Fruit fly (Drosophila melanogaster) whole organism, adult: ENCODE results near the gene CG7120.
A peak's percentile ranks its signal among the peaks of the same experiment; 100 is the strongest.

ENCODE experiments used
- CG11617 ChIP-seq: fragments of 200-800 bp; sonication (Bioruptor generic); optimal IDR thresholded peaks from 2 replicates; lab custom pipeline; 2017; ENCODE audit warnings: mild to moderate bottlenecking, missing biosample characterization, missing genetic modification reagents, missing genetic modification characterization
- CG12768 ChIP-seq: fragments of 200-800 bp; sonication (Bioruptor generic); optimal IDR thresholded peaks from 2 replicates; lab custom pipeline; 2017; ENCODE audit warnings: missing biosample characterization, missing genetic modification characterization, mild to moderate bottlenecking, moderate library complexity, missing genetic modification reagents
- CG14711 ChIP-seq: fragments of 200-800 bp; sonication (Bioruptor generic); optimal IDR thresholded peaks from 2 replicates; lab custom pipeline; 2018; ENCODE audit warnings: missing biosample characterization, mild to moderate bottlenecking, missing genetic modification characterization, moderate library complexity
- CG1620 ChIP-seq: fragments of 200-800 bp; sonication (Bioruptor generic); optimal IDR thresholded peaks from 2 replicates; lab custom pipeline; 2016; ENCODE audit warnings: missing biosample characterization, missing genetic modification characterization
- CG33017 ChIP-seq: fragments of 200-800 bp; sonication (Bioruptor generic); optimal IDR thresholded peaks from 2 replicates; lab custom pipeline; 2018; ENCODE audit warnings: missing biosample characterization, mild to moderate bottlenecking, missing genetic modification characterization, moderate library complexity
- CG5204 ChIP-seq: fragments of 200-800 bp; sonication (Bioruptor generic); optimal IDR thresholded peaks from 2 replicates; lab custom pipeline; 2016; ENCODE audit warnings: missing biosample characterization, missing genetic modification characterization
- CG7045 ChIP-seq: fragments of 200-800 bp; sonication (Bioruptor generic); optimal IDR thresholded peaks from 2 replicates; lab custom pipeline; 2017; ENCODE audit warnings: missing biosample characterization, mild to moderate bottlenecking, missing genetic modification characterization
- CG7101 ChIP-seq: fragments of 200-800 bp; sonication (Bioruptor generic); optimal IDR thresholded peaks from 2 replicates; lab custom pipeline; 2018; ENCODE audit warnings: missing biosample characterization, mild to moderate bottlenecking, missing genetic modification characterization, moderate library complexity
- Clk ChIP-seq: fragments of 200-800 bp; sonication (Bioruptor generic); optimal IDR thresholded peaks from 2 replicates; lab custom pipeline; 2017; ENCODE audit warnings: missing biosample characterization, missing genetic modification characterization
- Crg-1 ChIP-seq: fragments of 200-800 bp; sonication (Bioruptor generic); optimal IDR thresholded peaks from 2 replicates; lab custom pipeline; 2016; ENCODE audit warnings: missing biosample characterization, missing genetic modification characterization
- Hr96 ChIP-seq: fragments of 200-800 bp; sonication (Bioruptor generic); optimal IDR thresholded peaks from 2 replicates; lab custom pipeline; 2016; ENCODE audit warnings: missing biosample characterization, missing genetic modification characterization
- Mnt ChIP-seq: fragments of 200-800 bp; sonication (Bioruptor generic); optimal IDR thresholded peaks from 2 replicates; lab custom pipeline; 2016; ENCODE audit warnings: missing biosample characterization, mild to moderate bottlenecking, missing genetic modification characterization
- bab1 ChIP-seq: fragments of 200-800 bp; sonication (Bioruptor generic); optimal IDR thresholded peaks from 3 replicates; lab custom pipeline; 2019; ENCODE audit warnings: missing biosample characterization, mild to moderate bottlenecking, missing genetic modification characterization, moderate library complexity
- cic ChIP-seq: fragments of 200-800 bp; sonication (Bioruptor generic); optimal IDR thresholded peaks from 2 replicates; lab custom pipeline; 2017; ENCODE audit warnings: missing biosample characterization, mild to moderate bottlenecking, missing genetic modification characterization, moderate library complexity
- cnc ChIP-seq, 2 experiments: fragments of >200 bp; optimal IDR thresholded peaks; 2 replicates each; lab custom pipeline; 2017
- kay ChIP-seq: fragments of 200-800 bp; sonication (Bioruptor generic); peaks from one replicate; lab custom pipeline; 2016; ENCODE audit warnings: missing biosample characterization, missing genetic modification characterization, borderline replicate concordance
- ovo ChIP-seq: fragments of 200-800 bp; sonication (Bioruptor generic); optimal IDR thresholded peaks from 2 replicates; lab custom pipeline; 2016; ENCODE audit warnings: missing biosample characterization, missing genetic modification characterization
- pad ChIP-seq: fragments of 200-800 bp; sonication (Bioruptor generic); optimal IDR thresholded peaks from 3 replicates; lab custom pipeline; 2017; ENCODE audit warnings: missing biosample characterization, missing genetic modification characterization, mild to moderate bottlenecking, moderate library complexity, missing genetic modification reagents
- tj ChIP-seq: fragments of 200-800 bp; sonication (Bioruptor generic); optimal IDR thresholded peaks from 3 replicates; lab custom pipeline; 2017; ENCODE audit warnings: missing biosample characterization, mild to moderate bottlenecking, missing genetic modification characterization, moderate library complexity
- toe ChIP-seq: fragments of 200-800 bp; sonication (Bioruptor generic); optimal IDR thresholded peaks from 2 replicates; lab custom pipeline; 2016; ENCODE audit warnings: missing biosample characterization, missing genetic modification characterization

Gene CG7120

dm6 chr3L:8395630-8396168, at the start of gene CG7120:
Gene CG7120 (plus strand): TSS chr3L:8396000.
- peak; percentile 2 for TF ChIP-seq cic (GFP tag; lab: Kevin White, UChicago)
- no peak for TF ChIP-seq CG11617 (GFP tag; lab: Kevin White, UChicago)
- TF ChIP-seq Hr96 (GFP tag; lab: Kevin White, UChicago), result peak; percentile 8
- TF ChIP-seq CG12768 (GFP tag; lab: Kevin White, UChicago), result no peak

dm6 chr3L:8346100-8346980, 49.5 kb upstream of the CG7120 start, which contains the start of the genes CG7182 and GAPcenA:
Gene CG7182 (minus strand): TSS chr3L:8346382.
Gene GAPcenA (plus strand): TSS chr3L:8346561.
- TF ChIP-seq Crg-1 (GFP tag; lab: Kevin White, UChicago) (peak; percentile 68), toe (GFP tag; lab: Kevin White, UChicago) (peak; percentile 77), cnc (optimal IDR thresholded peaks at IDR 0.05; lab: Kevin White, UChicago) (no peak), tj (peak; percentile 62), CG1620 (GFP tag; lab: Kevin White, UChicago) (peak; percentile 79), pad (GFP tag; lab: Kevin White, UChicago) (peak; percentile 81), cic (GFP tag; lab: Kevin White, UChicago) (no peak), Clk (GFP tag; lab: Kevin White, UChicago) (peak; percentile 56), CG14711 (tag; lab: Kevin White, UChicago) (peak; percentile 89), CG12768 (GFP tag; lab: Kevin White, UChicago) (peak; percentile 76), kay (GFP tag; lab: Kevin White, UChicago) (no peak), CG33017 (tag; lab: Kevin White, UChicago) (peak; percentile 83), ovo (GFP tag; lab: Kevin White, UChicago) (peak; percentile 50), CG5204 (GFP tag; lab: Kevin White, UChicago) (no peak), CG7045 (GFP tag; lab: Kevin White, UChicago) (peak; percentile 80), Mnt (GFP tag; lab: Kevin White, UChicago) (peak; percentile 94), Hr96 (GFP tag; lab: Kevin White, UChicago) (peak; percentile 65), CG7101 (tag; lab: Kevin White, UChicago) (peak; percentile 89), bab1 (peak; percentile 80), CG11617 (GFP tag; lab: Kevin White, UChicago) (peak; percentile 88)

DNA sequence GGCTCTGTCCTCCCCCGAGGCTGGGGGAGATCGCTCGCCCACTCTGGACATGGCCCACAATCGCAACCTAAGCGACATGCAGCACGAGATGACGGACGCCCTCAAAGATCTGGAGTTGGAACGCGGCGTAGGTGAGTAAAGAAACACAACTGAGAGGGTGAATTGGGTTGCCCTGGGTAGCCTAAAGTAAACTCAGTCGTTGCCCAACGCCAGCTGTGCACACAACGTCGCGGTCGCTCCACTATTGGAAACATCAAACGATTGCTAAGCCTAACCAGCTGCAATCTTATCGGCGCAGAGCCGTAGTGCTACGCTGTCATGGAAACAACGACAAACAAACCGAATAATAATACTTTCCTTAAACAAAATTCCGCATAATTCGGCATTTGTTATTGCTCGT, 48.5 kb upstream of the CG7120 start:
- TF ChIP-seq CG7101 (tag; lab: Kevin White, UChicago) (peak; percentile 16), Clk (GFP tag; lab: Kevin White, UChicago) (no peak), CG33017 (tag; lab: Kevin White, UChicago) (no peak), CG5204 (GFP tag; lab: Kevin White, UChicago) (no peak)

DNA sequence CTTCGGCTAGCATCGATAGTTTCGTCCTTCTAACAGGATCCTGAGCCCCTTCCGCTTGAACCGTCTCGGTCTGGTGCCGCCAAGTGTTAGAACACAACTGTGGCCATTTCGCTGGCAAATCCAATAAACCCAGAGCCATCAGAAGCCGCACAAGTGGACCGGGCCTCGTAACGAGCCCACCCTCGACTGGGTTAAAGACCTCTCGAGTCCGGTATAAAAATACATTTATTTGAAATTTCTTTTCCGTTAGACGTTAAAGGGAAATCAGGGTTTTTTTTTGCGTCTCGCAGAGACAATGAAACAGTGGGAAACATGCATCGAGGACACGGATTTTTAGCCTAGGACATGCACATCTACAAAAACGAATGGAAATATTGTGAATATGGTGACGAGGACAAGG, 39.6 kb upstream of the CG7120 start, which contains the start of gene Culd:
Culd (minus strand) TSS at position 101 of the 400 bp plus-strand sequence.
- no peak for TF ChIP-seq ovo (GFP tag; lab: Kevin White, UChicago)
- TF ChIP-seq kay (GFP tag; lab: Kevin White, UChicago), result no peak
- TF ChIP-seq CG7045 (GFP tag; lab: Kevin White, UChicago), result no peak
- no peak for TF ChIP-seq CG7101 (tag; lab: Kevin White, UChicago)
- TF ChIP-seq toe (GFP tag; lab: Kevin White, UChicago), result no peak
- TF ChIP-seq tj, result no peak
- TF ChIP-seq Mnt (GFP tag; lab: Kevin White, UChicago), result no peak
- TF ChIP-seq cnc (optimal IDR thresholded peaks at IDR 0.05; lab: Kevin White, UChicago), result no peak
- no peak for TF ChIP-seq Crg-1 (GFP tag; lab: Kevin White, UChicago)
- TF ChIP-seq Hr96 (GFP tag; lab: Kevin White, UChicago), result no peak
- TF ChIP-seq CG5204 (GFP tag; lab: Kevin White, UChicago), result no peak

DNA sequence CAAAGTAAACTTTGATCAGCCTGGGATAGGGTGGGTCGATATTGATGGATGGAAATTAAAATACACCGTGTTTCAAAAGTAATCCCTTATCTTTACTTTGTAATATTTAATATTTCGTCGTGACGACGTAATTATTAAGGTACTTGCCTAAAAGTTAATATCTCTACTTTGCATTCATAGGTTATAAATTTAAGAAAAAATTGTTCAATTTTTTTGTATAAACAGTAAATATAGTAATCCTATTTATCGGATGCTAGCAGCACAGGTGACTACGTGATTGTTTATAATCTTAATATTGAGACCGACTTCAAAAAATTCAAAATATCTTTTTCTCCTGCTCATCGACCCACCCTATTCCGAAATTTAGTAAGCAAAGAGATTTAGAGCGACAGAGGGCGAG, 37.7 kb upstream of the CG7120 start:
- TF ChIP-seq CG12768 (GFP tag; lab: Kevin White, UChicago) (peak; percentile 7), CG11617 (GFP tag; lab: Kevin White, UChicago) (peak; percentile 65), CG5204 (GFP tag; lab: Kevin White, UChicago) (no peak), CG33017 (tag; lab: Kevin White, UChicago) (peak; percentile 8), Hr96 (GFP tag; lab: Kevin White, UChicago) (no peak), CG14711 (tag; lab: Kevin White, UChicago) (peak; percentile 38), bab1 (peak; percentile 52), CG7101 (tag; lab: Kevin White, UChicago) (peak; percentile 37), CG7045 (GFP tag; lab: Kevin White, UChicago) (peak; percentile 6)
